Worm (Caenorhabditis elegans) whole organism, L4 larva: ENCODE measurements around the gene Y39A1A.9.

ENCODE experiments used
- F49E8.2 ChIP-seq: sonication (generic microtip); optimal IDR thresholded peaks from 2 replicates; lab custom pipeline; 2016; ENCODE audit warnings: missing compliant biosample characterization, mild to moderate bottlenecking, missing genetic modification characterization, borderline replicate concordance
- T20F7.1 ChIP-seq: fragments of 200-800 bp; sonication (Bioruptor generic); optimal IDR thresholded peaks from 2 replicates; lab custom pipeline; 2018; ENCODE audit warnings: mild to moderate bottlenecking, missing genetic modification characterization, missing compliant biosample characterization
- T26A8.4 ChIP-seq: fragments of 200-800 bp; sonication (Bioruptor generic); IDR thresholded peaks from 2 replicates; pipeline ENCODE4 v1.3.6; 2022; ENCODE audit warnings: missing genetic modification characterization, missing compliant biosample characterization
- Y105C5A.15 ChIP-seq: fragments of 200-800 bp; sonication (Bioruptor generic); IDR thresholded peaks from 2 replicates; pipeline ENCODE4 v1.3.6; 2022; ENCODE audit warnings: missing genetic modification characterization, missing compliant biosample characterization
- Y48G9A.11 ChIP-seq: fragments of 200-800 bp; sonication (Bioruptor generic); IDR thresholded peaks from 2 replicates; pipeline ENCODE4 v1.3.6; 2022; ENCODE audit warnings: missing genetic modification reagents, missing genetic modification characterization, missing compliant biosample characterization
- Y5F2A.4 ChIP-seq: fragments of 200-800 bp; sonication (Bioruptor generic); optimal IDR thresholded peaks from 2 replicates; lab custom pipeline; 2018; ENCODE audit warnings: mild to moderate bottlenecking, missing genetic modification characterization, missing compliant biosample characterization
- Y75B8A.6 ChIP-seq: fragments of 200-800 bp; sonication (Bioruptor generic); IDR thresholded peaks from 2 replicates; pipeline ENCODE4 v1.3.6; 2022; ENCODE audit warnings: missing genetic modification reagents, missing genetic modification characterization, missing compliant biosample characterization
- ZK337.2 ChIP-seq: fragments of 200-800 bp; sonication (Bioruptor generic); IDR thresholded peaks from 2 replicates; pipeline ENCODE4 v1.3.6; 2022; ENCODE audit warnings: missing genetic modification reagents, missing genetic modification characterization, missing compliant biosample characterization
- aly-2 ChIP-seq: sonication (generic microtip); optimal IDR thresholded peaks from 2 replicates; lab custom pipeline; 2018; ENCODE audit warnings: missing biosample characterization, missing genetic modification characterization
- ceh-20 ChIP-seq: fragments of 200-800 bp; sonication (Bioruptor generic); IDR thresholded peaks from 2 replicates; pipeline ENCODE4 v1.3.6; 2022; ENCODE audit warnings: missing genetic modification reagents, missing genetic modification characterization, missing compliant biosample characterization
- ceh-28 ChIP-seq: fragments of 150-350 bp; optimal IDR thresholded peaks from 2 replicates; lab custom pipeline; 2014; ENCODE audit warnings: missing biosample characterization, missing genetic modification reagents, missing genetic modification characterization
- ceh-44 ChIP-seq: fragments of 200-800 bp; sonication (Bioruptor generic); IDR thresholded peaks from 2 replicates; pipeline ENCODE4 v1.3.6; 2022; ENCODE audit warnings: missing genetic modification reagents, missing genetic modification characterization, missing compliant biosample characterization
- ceh-82 ChIP-seq: sonication (generic microtip); optimal IDR thresholded peaks from 2 replicates; lab custom pipeline; 2017; ENCODE audit warnings: missing biosample characterization, missing genetic modification characterization
- ces-1 ChIP-seq: fragments of 150-350 bp; sonication (generic microtip); optimal IDR thresholded peaks from 4 replicates; lab custom pipeline; 2014; ENCODE audit warnings: missing biosample characterization, missing genetic modification reagents, missing genetic modification characterization
- cey-2 ChIP-seq: sonication (generic microtip); optimal IDR thresholded peaks from 3 replicates; lab custom pipeline; 2017; ENCODE audit warnings: missing genetic modification characterization, mild to moderate bottlenecking, missing compliant biosample characterization, antibody characterized with exemption, borderline replicate concordance; ENCODE audit not compliant: insufficient read depth
- daf-12 ChIP-seq: fragments of 150-350 bp; optimal IDR thresholded peaks from 2 replicates; lab custom pipeline; 2014; ENCODE audit warnings: missing biosample characterization, missing genetic modification reagents, missing genetic modification characterization
- dmd-8 ChIP-seq: fragments of 200-800 bp; sonication (Bioruptor generic); IDR thresholded peaks from 2 replicates; pipeline ENCODE4 v1.3.6; 2022; ENCODE audit warnings: missing genetic modification characterization, missing compliant biosample characterization
- dpl-1 ChIP-seq: fragments of 150-350 bp; optimal IDR thresholded peaks from 2 replicates; lab custom pipeline; 2014; ENCODE audit warnings: missing biosample characterization, missing genetic modification reagents, missing genetic modification characterization
- duxl-1 ChIP-seq: sonication (generic microtip); optimal IDR thresholded peaks from 2 replicates; lab custom pipeline; 2016; ENCODE audit warnings: mild to moderate bottlenecking, missing genetic modification characterization, moderate library complexity, missing compliant biosample characterization; ENCODE audit not compliant: poor library complexity
- hif-1 ChIP-seq, 2 experiments: sonication (generic microtip); optimal IDR thresholded peaks; 2 replicates each; lab custom pipeline; 2016 to 2017; ENCODE audit warnings: missing compliant biosample characterization in 2 of 2, missing genetic modification characterization in 2 of 2, missing genetic modification reagents in 2 of 2, missing genotype in 2 of 2, mild to moderate bottlenecking in 1 of 2
- hlh-11 ChIP-seq: fragments of 200-800 bp; sonication (Bioruptor generic); optimal IDR thresholded peaks from 2 replicates; lab custom pipeline; 2018; ENCODE audit warnings: mild to moderate bottlenecking, missing genetic modification characterization, missing compliant biosample characterization
- hlh-30 ChIP-seq: sonication (generic microtip); optimal IDR thresholded peaks from 2 replicates; lab custom pipeline; 2017; ENCODE audit warnings: antibody characterized with exemption, mild to moderate bottlenecking, missing genetic modification characterization, missing compliant biosample characterization; ENCODE audit not compliant: insufficient read depth
- jun-1 ChIP-seq: fragments of 150-350 bp; optimal IDR thresholded peaks from 2 replicates; lab custom pipeline; 2014; ENCODE audit warnings: missing biosample characterization, missing genetic modification reagents, missing genetic modification characterization
- lim-7 ChIP-seq: fragments of 200-800 bp; sonication (Bioruptor generic); IDR thresholded peaks from 2 replicates; pipeline ENCODE4 v1.3.6; 2022; ENCODE audit warnings: missing genetic modification characterization, missing compliant biosample characterization
- lin-1 ChIP-seq: fragments of 200-800 bp; sonication (Bioruptor generic); IDR thresholded peaks from 2 replicates; pipeline ENCODE4 v1.3.6; 2022; ENCODE audit warnings: missing genetic modification reagents, missing genetic modification characterization, missing compliant biosample characterization
- lin-13 ChIP-seq: fragments of 150-350 bp; optimal IDR thresholded peaks from 2 replicates; lab custom pipeline; 2014; ENCODE audit warnings: missing biosample characterization, missing genetic modification reagents, missing genetic modification characterization
- lin-38 ChIP-seq: fragments of 200-800 bp; sonication (Bioruptor generic); IDR thresholded peaks from 2 replicates; pipeline ENCODE4 v1.3.6; 2022; ENCODE audit warnings: missing genetic modification reagents, missing genetic modification characterization, missing compliant biosample characterization
- lin-39 ChIP-seq: fragments of 150-350 bp; optimal IDR thresholded peaks from 2 replicates; lab custom pipeline; 2014; ENCODE audit warnings: missing biosample characterization, missing genetic modification reagents, missing genetic modification characterization
- lsy-2 ChIP-seq, 2 experiments: fragments of 150-350 bp in 1 of 2; sonication (generic microtip) in 1 of 2; optimal IDR thresholded peaks; 2 replicates each; lab custom pipeline; 2014 to 2017; ENCODE audit warnings: missing biosample characterization in 2 of 2, missing genetic modification characterization in 2 of 2
- madf-5 ChIP-seq, 2 experiments: fragments of 200-800 bp; sonication (Bioruptor generic); IDR thresholded peaks; 2 replicates each; pipeline ENCODE4 v1.3.6; 2022; ENCODE audit warnings: missing compliant biosample characterization in 2 of 2, missing genetic modification characterization in 2 of 2
- mdl-1 ChIP-seq, 2 experiments: fragments of 150-350 bp in 1 of 2; sonication (generic microtip) in 1 of 2; optimal IDR thresholded peaks; 2 replicates each; lab custom pipeline; 2014 to 2017; ENCODE audit warnings: missing biosample characterization in 2 of 2, missing genetic modification characterization in 2 of 2
- mep-1 ChIP-seq: fragments of 150-350 bp; sonication (generic microtip); optimal IDR thresholded peaks from 3 replicates; lab custom pipeline; 2014; ENCODE audit warnings: missing biosample characterization, missing genetic modification characterization
- mxl-3 ChIP-seq: fragments of 200-800 bp; sonication (Bioruptor generic); optimal IDR thresholded peaks from 2 replicates; lab custom pipeline; 2018; ENCODE audit warnings: mild to moderate bottlenecking, missing genetic modification characterization, missing compliant biosample characterization
- nhr-11 ChIP-seq: fragments of 150-350 bp; optimal IDR thresholded peaks from 2 replicates; lab custom pipeline; 2014; ENCODE audit warnings: missing biosample characterization, missing genetic modification characterization
- nhr-237 ChIP-seq: sonication (generic microtip); optimal IDR thresholded peaks from 2 replicates; lab custom pipeline; 2017; ENCODE audit warnings: missing biosample characterization, missing genetic modification characterization
- nhr-25 ChIP-seq: sonication (generic microtip); optimal IDR thresholded peaks from 2 replicates; lab custom pipeline; 2017; ENCODE audit warnings: missing genetic modification characterization, mild to moderate bottlenecking, missing compliant biosample characterization, antibody characterized with exemption, moderate library complexity, borderline replicate concordance; ENCODE audit not compliant: insufficient read depth
- nhr-76 ChIP-seq: fragments of 150-350 bp; optimal IDR thresholded peaks from 2 replicates; lab custom pipeline; 2014; ENCODE audit warnings: missing biosample characterization, missing genetic modification characterization
- pha-4 ChIP-seq, 2 experiments: fragments of 150-350 bp in 1 of 2; fragments of 200-800 bp in 1 of 2; sonication (Bioruptor generic) in 1 of 2; IDR thresholded peaks in 1 of 2; optimal IDR thresholded peaks in 1 of 2; 2 replicates each; pipeline versions ENCODE4 v1.3.6 to Lab custom; 2014 to 2022; ENCODE audit warnings: missing genetic modification characterization in 2 of 2, missing genetic modification reagents in 2 of 2, missing biosample characterization in 1 of 2, missing compliant biosample characterization in 1 of 2
- php-3 ChIP-seq: fragments of 200-800 bp; sonication (Bioruptor generic); IDR thresholded peaks from 2 replicates; pipeline ENCODE4 v1.3.6; 2022; ENCODE audit warnings: missing genetic modification reagents, missing genetic modification characterization, missing compliant biosample characterization
- pqm-1 ChIP-seq: sonication (generic microtip); optimal IDR thresholded peaks from 2 replicates; lab custom pipeline; 2017; ENCODE audit warnings: missing biosample characterization, missing genetic modification characterization
- saeg-2 ChIP-seq: fragments of 200-800 bp; sonication (Bioruptor generic); IDR thresholded peaks from 2 replicates; pipeline ENCODE4 v1.3.6; 2022; ENCODE audit warnings: missing genetic modification reagents, missing genetic modification characterization, missing compliant biosample characterization
- sdz-12 ChIP-seq: fragments of 200-800 bp; sonication (Bioruptor generic); optimal IDR thresholded peaks from 2 replicates; lab custom pipeline; 2018; ENCODE audit warnings: mild to moderate bottlenecking, missing genetic modification characterization, missing compliant biosample characterization
- spr-1 ChIP-seq: sonication (generic microtip); optimal IDR thresholded peaks from 2 replicates; lab custom pipeline; 2016; ENCODE audit warnings: mild to moderate bottlenecking, missing genetic modification characterization, missing compliant biosample characterization
- unc-39 ChIP-seq: sonication (generic microtip); optimal IDR thresholded peaks from 2 replicates; lab custom pipeline; 2017; ENCODE audit warnings: missing biosample characterization, missing genetic modification characterization
- vab-7 ChIP-seq: fragments of 200-800 bp; sonication (Bioruptor generic); IDR thresholded peaks from 2 replicates; pipeline ENCODE4 v1.3.6; 2022; ENCODE audit warnings: missing genetic modification reagents, missing genetic modification characterization, missing compliant biosample characterization
- zag-1 ChIP-seq: fragments of 150-350 bp; optimal IDR thresholded peaks from 2 replicates; lab custom pipeline; 2014; ENCODE audit warnings: missing biosample characterization, missing genetic modification characterization
- zip-11 ChIP-seq: fragments of 200-800 bp; sonication (Bioruptor generic); IDR thresholded peaks from 2 replicates; pipeline ENCODE4 v1.3.6; 2022; ENCODE audit warnings: missing genetic modification characterization, missing compliant biosample characterization
- zip-2 ChIP-seq: fragments of 150-350 bp; optimal IDR thresholded peaks from 2 replicates; lab custom pipeline; 2014; ENCODE audit warnings: missing biosample characterization, missing genetic modification characterization
- ztf-7 ChIP-seq: fragments of 150-350 bp; optimal IDR thresholded peaks from 2 replicates; lab custom pipeline; 2014; ENCODE audit warnings: missing biosample characterization, missing genetic modification characterization

The Y39A1A.9 gene

ce11 chrIII:10632590-10633402 is 505 bp downstream of the Y39A1A.9 start, which contains the start of gene Y39A1A.10 (continued):
- TF ChIP-seq saeg-2 (GFP tag; lab: Robert Waterston, UW) (no peak), ztf-7 (tag; lab: Kevin White, UChicago) (no peak), hlh-11 (peak; percentile 70), cey-2 (no peak), Y48G9A.11 (GFP tag; lab: Robert Waterston, UW) (no peak), T20F7.1 (GFP tag; lab: Kevin White, UChicago) (no peak), lin-13 (GFP tag; lab: Kevin White, UChicago) (no peak), ceh-20 (GFP tag; lab: Robert Waterston, UW) (no peak), Y5F2A.4 (GFP tag; lab: Kevin White, UChicago) (no peak), pqm-1 (no peak), jun-1 (tag; lab: Kevin White, UChicago) (no peak), lin-39 (tag; lab: Kevin White, UChicago) (no peak), ces-1 (GFP tag; lab: Kevin White, UChicago) (no peak), vab-7 (GFP tag; lab: Robert Waterston, UW) (no peak), ceh-82 (tag; lab: Kevin White, UChicago) (no peak), mdl-1 (tag; optimal IDR thresholded peaks at IDR 0.05; lab: Kevin White, UChicago) (peak; percentile 73 to 85), ceh-28 (tag; lab: Kevin White, UChicago) (peak; percentile 28), nhr-237 (tag; lab: Kevin White, UChicago) (no peak), Y105C5A.15 (no peak), unc-39 (tag; lab: Kevin White, UChicago) (no peak), dpl-1 (no peak), zip-2 (no peak), nhr-76 (tag; lab: Kevin White, UChicago) (no peak), ceh-44 (GFP tag; lab: Robert Waterston, UW) (no peak), aly-2 (tag; lab: Kevin White, UChicago) (no peak), Y75B8A.6 (GFP tag; lab: Robert Waterston, UW) (no peak), ZK337.2 (GFP tag; lab: Robert Waterston, UW) (no peak), zag-1 (tag; lab: Kevin White, UChicago) (no peak), lim-7 (GFP tag; lab: Robert Waterston, UW) (no peak), hif-1 (tag; optimal IDR thresholded peaks at IDR 0.05; lab: Kevin White, UChicago) (no peak), spr-1 (tag; lab: Kevin White, UChicago) (no peak), lin-38 (GFP tag; lab: Robert Waterston, UW) (no peak), mxl-3 (GFP tag; lab: Kevin White, UChicago) (no peak), mep-1 (tag; lab: Kevin White, UChicago) (peak; percentile 57), zip-11 (GFP tag; lab: Robert Waterston, UW) (no peak), pha-4 (GFP tag; IDR thresholded peaks at IDR 0.05; lab: Robert Waterston, UW) (no peak; the same call in 1 of the 2 replicates), pha-4 (tag; optimal IDR thresholded peaks at IDR 0.05; lab: Kevin White, UChicago) (peak; percentile 52), sdz-12 (no peak), lsy-2 (tag; optimal IDR thresholded peaks at IDR 0.05; lab: Kevin White, UChicago) (peak in 1 of 2 experiments; percentile 31), dmd-8 (GFP tag; lab: Robert Waterston, UW) (no peak), php-3 (0 out of 2 replicates have a peak, but pooled peaks have one; percentile 11), daf-12 (tag; lab: Kevin White, UChicago) (no peak), F49E8.2 (tag; lab: Kevin White, UChicago) (no peak), duxl-1 (tag; lab: Kevin White, UChicago) (no peak), T26A8.4 (GFP tag; lab: Robert Waterston, UW) (no peak), lin-1 (GFP tag; lab: Robert Waterston, UW) (no peak), nhr-11 (tag; lab: Kevin White, UChicago) (no peak), hlh-30 (peak; percentile 3), madf-5 (GFP tag; IDR thresholded peaks at IDR 0.05; lab: Robert Waterston, UW) (no peak), nhr-25 (tag; lab: Kevin White, UChicago) (peak; percentile 80)
